Fruit fly (Drosophila melanogaster) whole organism, adult: ENCODE data around the gene CG31777.

Experiments used
- CG11617 ChIP-seq: fragments of 200-800 bp; sonication (Bioruptor generic); optimal IDR thresholded peaks from 2 replicates; lab custom pipeline; 2017; ENCODE audit warnings: mild to moderate bottlenecking, missing biosample characterization, missing genetic modification reagents, missing genetic modification characterization
- CG12768 ChIP-seq: fragments of 200-800 bp; sonication (Bioruptor generic); optimal IDR thresholded peaks from 2 replicates; lab custom pipeline; 2017; ENCODE audit warnings: missing biosample characterization, missing genetic modification characterization, mild to moderate bottlenecking, moderate library complexity, missing genetic modification reagents
- CG14711 ChIP-seq: fragments of 200-800 bp; sonication (Bioruptor generic); optimal IDR thresholded peaks from 2 replicates; lab custom pipeline; 2018; ENCODE audit warnings: missing biosample characterization, mild to moderate bottlenecking, missing genetic modification characterization, moderate library complexity
- CG1620 ChIP-seq: fragments of 200-800 bp; sonication (Bioruptor generic); optimal IDR thresholded peaks from 2 replicates; lab custom pipeline; 2016; ENCODE audit warnings: missing biosample characterization, missing genetic modification characterization
- CG33017 ChIP-seq: fragments of 200-800 bp; sonication (Bioruptor generic); optimal IDR thresholded peaks from 2 replicates; lab custom pipeline; 2018; ENCODE audit warnings: missing biosample characterization, mild to moderate bottlenecking, missing genetic modification characterization, moderate library complexity
- CG5204 ChIP-seq: fragments of 200-800 bp; sonication (Bioruptor generic); optimal IDR thresholded peaks from 2 replicates; lab custom pipeline; 2016; ENCODE audit warnings: missing biosample characterization, missing genetic modification characterization
- CG7045 ChIP-seq: fragments of 200-800 bp; sonication (Bioruptor generic); optimal IDR thresholded peaks from 2 replicates; lab custom pipeline; 2017; ENCODE audit warnings: missing biosample characterization, mild to moderate bottlenecking, missing genetic modification characterization
- CG7101 ChIP-seq: fragments of 200-800 bp; sonication (Bioruptor generic); optimal IDR thresholded peaks from 2 replicates; lab custom pipeline; 2018; ENCODE audit warnings: missing biosample characterization, mild to moderate bottlenecking, missing genetic modification characterization, moderate library complexity
- Clk ChIP-seq: fragments of 200-800 bp; sonication (Bioruptor generic); optimal IDR thresholded peaks from 2 replicates; lab custom pipeline; 2017; ENCODE audit warnings: missing biosample characterization, missing genetic modification characterization
- Crg-1 ChIP-seq: fragments of 200-800 bp; sonication (Bioruptor generic); optimal IDR thresholded peaks from 2 replicates; lab custom pipeline; 2016; ENCODE audit warnings: missing biosample characterization, missing genetic modification characterization
- Hr96 ChIP-seq: fragments of 200-800 bp; sonication (Bioruptor generic); optimal IDR thresholded peaks from 2 replicates; lab custom pipeline; 2016; ENCODE audit warnings: missing biosample characterization, missing genetic modification characterization
- Mnt ChIP-seq: fragments of 200-800 bp; sonication (Bioruptor generic); optimal IDR thresholded peaks from 2 replicates; lab custom pipeline; 2016; ENCODE audit warnings: missing biosample characterization, mild to moderate bottlenecking, missing genetic modification characterization
- bab1 ChIP-seq: fragments of 200-800 bp; sonication (Bioruptor generic); optimal IDR thresholded peaks from 3 replicates; lab custom pipeline; 2019; ENCODE audit warnings: missing biosample characterization, mild to moderate bottlenecking, missing genetic modification characterization, moderate library complexity
- cic ChIP-seq: fragments of 200-800 bp; sonication (Bioruptor generic); optimal IDR thresholded peaks from 2 replicates; lab custom pipeline; 2017; ENCODE audit warnings: missing biosample characterization, mild to moderate bottlenecking, missing genetic modification characterization, moderate library complexity
- cnc ChIP-seq, 2 experiments: fragments of >200 bp; optimal IDR thresholded peaks; 2 replicates each; lab custom pipeline; 2017
- kay ChIP-seq: fragments of 200-800 bp; sonication (Bioruptor generic); peaks from one replicate; lab custom pipeline; 2016; ENCODE audit warnings: missing biosample characterization, missing genetic modification characterization, borderline replicate concordance
- ovo ChIP-seq: fragments of 200-800 bp; sonication (Bioruptor generic); optimal IDR thresholded peaks from 2 replicates; lab custom pipeline; 2016; ENCODE audit warnings: missing biosample characterization, missing genetic modification characterization
- pad ChIP-seq: fragments of 200-800 bp; sonication (Bioruptor generic); optimal IDR thresholded peaks from 3 replicates; lab custom pipeline; 2017; ENCODE audit warnings: missing biosample characterization, missing genetic modification characterization, mild to moderate bottlenecking, moderate library complexity, missing genetic modification reagents
- tj ChIP-seq: fragments of 200-800 bp; sonication (Bioruptor generic); optimal IDR thresholded peaks from 3 replicates; lab custom pipeline; 2017; ENCODE audit warnings: missing biosample characterization, mild to moderate bottlenecking, missing genetic modification characterization, moderate library complexity
- toe ChIP-seq: fragments of 200-800 bp; sonication (Bioruptor generic); optimal IDR thresholded peaks from 2 replicates; lab custom pipeline; 2016; ENCODE audit warnings: missing biosample characterization, missing genetic modification characterization

CG31777 gene

dm6 chr2L:3693805-3694204 lies 13.1 kb downstream of the CG31777 start, which contains the start of gene Acp24A4:
TSS of gene Acp24A4 (minus strand) at chr2L:3693905.
- no peak for TF ChIP-seq CG5204
- TF ChIP-seq CG11617: no peak

dm6 chr2L:3693082-3693481 lies 13.8 kb downstream of the CG31777 start, which contains the start of gene CG3513:
TSS of gene CG3513 (minus strand) at chr2L:3693182.
- TF ChIP-seq Mnt (GFP tag; lab: Kevin White, UChicago) (no peak), CG33017 (tag; lab: Kevin White, UChicago) (no peak), CG1620 (GFP tag; lab: Kevin White, UChicago) (no peak), CG5204 (no peak), Clk (no peak), tj (GFP tag; lab: Kevin White, UChicago) (no peak), CG7045 (GFP tag; lab: Kevin White, UChicago) (no peak), ovo (no peak), toe (GFP tag; lab: Kevin White, UChicago) (no peak), cnc (optimal IDR thresholded peaks at IDR 0.05; lab: Kevin White, UChicago) (no peak), CG11617 (no peak), CG12768 (GFP tag; lab: Kevin White, UChicago) (no peak), CG14711 (no peak), bab1 (GFP tag; lab: Kevin White, UChicago) (no peak), CG7101 (tag; lab: Kevin White, UChicago) (no peak), Crg-1 (GFP tag; lab: Kevin White, UChicago) (no peak), pad (GFP tag; lab: Kevin White, UChicago) (no peak), Hr96 (GFP tag; lab: Kevin White, UChicago) (no peak), kay (GFP tag; lab: Kevin White, UChicago) (no peak), cic (no peak)

dm6 chr2L:3692466-3692865 lies 14.4 kb downstream of the CG31777 start, which contains the start of gene CG16704:
TSS of gene CG16704 (minus strand) at chr2L:3692587.
- TF ChIP-seq Clk: no peak
- no peak for TF ChIP-seq tj (GFP tag; lab: Kevin White, UChicago)
- TF ChIP-seq Crg-1 (GFP tag; lab: Kevin White, UChicago): no peak
- no peak for TF ChIP-seq CG11617
- TF ChIP-seq CG7045 (GFP tag; lab: Kevin White, UChicago): no peak
- TF ChIP-seq Mnt (GFP tag; lab: Kevin White, UChicago): no peak
- no peak for TF ChIP-seq bab1 (GFP tag; lab: Kevin White, UChicago)
- no peak for TF ChIP-seq cnc (optimal IDR thresholded peaks at IDR 0.05; lab: Kevin White, UChicago)
- TF ChIP-seq Hr96 (GFP tag; lab: Kevin White, UChicago): no peak
- no peak for TF ChIP-seq ovo
- TF ChIP-seq CG5204: no peak
- no peak for TF ChIP-seq CG33017 (tag; lab: Kevin White, UChicago)
- TF ChIP-seq toe (GFP tag; lab: Kevin White, UChicago): no peak

- no peak for TF ChIP-seq CG33017 (tag; lab: Kevin White, UChicago)
These were observed 21.6 kb downstream of the CG31777 start for dm6 chr2L:3685139-3685851.

dm6 chr2L:3682489-3682888 lies 24.4 kb downstream of the CG31777 start:
- TF ChIP-seq CG14711 (no peak), Mnt (GFP tag; lab: Kevin White, UChicago) (no peak), CG11617 (no peak), tj (GFP tag; lab: Kevin White, UChicago) (no peak), CG7101 (tag; lab: Kevin White, UChicago) (no peak), Clk (no peak), CG12768 (GFP tag; lab: Kevin White, UChicago) (no peak), CG5204 (no peak), cnc (optimal IDR thresholded peaks at IDR 0.05; lab: Kevin White, UChicago) (no peak), bab1 (GFP tag; lab: Kevin White, UChicago) (no peak), CG1620 (GFP tag; lab: Kevin White, UChicago) (no peak)

dm6 chr2L:3681338-3681737 lies 25.5 kb downstream of the CG31777 start:
- no peak for TF ChIP-seq CG5204
- no peak for TF ChIP-seq ovo
- TF ChIP-seq tj (GFP tag; lab: Kevin White, UChicago): no peak
- no peak for TF ChIP-seq CG14711
- no peak for TF ChIP-seq Clk
- no peak for TF ChIP-seq cic
- no peak for TF ChIP-seq CG33017 (tag; lab: Kevin White, UChicago)
- no peak for TF ChIP-seq Crg-1 (GFP tag; lab: Kevin White, UChicago)
- TF ChIP-seq CG11617: no peak
- TF ChIP-seq toe (GFP tag; lab: Kevin White, UChicago): no peak
- no peak for TF ChIP-seq CG7101 (tag; lab: Kevin White, UChicago)
- no peak for TF ChIP-seq CG12768 (GFP tag; lab: Kevin White, UChicago)
- no peak for TF ChIP-seq pad (GFP tag; lab: Kevin White, UChicago)
- TF ChIP-seq CG1620 (GFP tag; lab: Kevin White, UChicago): no peak
- no peak for TF ChIP-seq kay (GFP tag; lab: Kevin White, UChicago)

- TF ChIP-seq CG33017 (tag; lab: Kevin White, UChicago) (no peak), kay (GFP tag; lab: Kevin White, UChicago) (no peak), Mnt (GFP tag; lab: Kevin White, UChicago) (no peak), CG11617 (no peak), Clk (no peak), CG1620 (GFP tag; lab: Kevin White, UChicago) (no peak), CG14711 (no peak), pad (GFP tag; lab: Kevin White, UChicago) (no peak), cic (no peak), ovo (no peak), toe (GFP tag; lab: Kevin White, UChicago) (no peak), CG7045 (GFP tag; lab: Kevin White, UChicago) (no peak), CG7101 (tag; lab: Kevin White, UChicago) (no peak), Hr96 (GFP tag; lab: Kevin White, UChicago) (no peak)
These were observed 31.1 kb downstream of the CG31777 start for dm6 chr2L:3675770-3676169.
